Fruit fly (Drosophila melanogaster) whole organism, adult: Measurements from ENCODE around the gene CG6576.

Source experiments
- CG12768 ChIP-seq: fragments of 200-800 bp; sonication (Bioruptor generic); optimal IDR thresholded peaks from 2 replicates; lab custom pipeline; 2017; ENCODE audit warnings: missing biosample characterization, missing genetic modification characterization, mild to moderate bottlenecking, moderate library complexity, missing genetic modification reagents
- CG14711 ChIP-seq: fragments of 200-800 bp; sonication (Bioruptor generic); optimal IDR thresholded peaks from 2 replicates; lab custom pipeline; 2018; ENCODE audit warnings: missing biosample characterization, mild to moderate bottlenecking, missing genetic modification characterization, moderate library complexity
- CG1620 ChIP-seq: fragments of 200-800 bp; sonication (Bioruptor generic); optimal IDR thresholded peaks from 2 replicates; lab custom pipeline; 2016; ENCODE audit warnings: missing biosample characterization, missing genetic modification characterization
- CG33017 ChIP-seq: fragments of 200-800 bp; sonication (Bioruptor generic); optimal IDR thresholded peaks from 2 replicates; lab custom pipeline; 2018; ENCODE audit warnings: missing biosample characterization, mild to moderate bottlenecking, missing genetic modification characterization, moderate library complexity
- CG5204 ChIP-seq: fragments of 200-800 bp; sonication (Bioruptor generic); optimal IDR thresholded peaks from 2 replicates; lab custom pipeline; 2016; ENCODE audit warnings: missing biosample characterization, missing genetic modification characterization
- CG7045 ChIP-seq: fragments of 200-800 bp; sonication (Bioruptor generic); optimal IDR thresholded peaks from 2 replicates; lab custom pipeline; 2017; ENCODE audit warnings: missing biosample characterization, mild to moderate bottlenecking, missing genetic modification characterization
- Crg-1 ChIP-seq: fragments of 200-800 bp; sonication (Bioruptor generic); optimal IDR thresholded peaks from 2 replicates; lab custom pipeline; 2016; ENCODE audit warnings: missing biosample characterization, missing genetic modification characterization
- cic ChIP-seq: fragments of 200-800 bp; sonication (Bioruptor generic); optimal IDR thresholded peaks from 2 replicates; lab custom pipeline; 2017; ENCODE audit warnings: missing biosample characterization, mild to moderate bottlenecking, missing genetic modification characterization, moderate library complexity
- cnc ChIP-seq, 2 experiments: fragments of >200 bp; optimal IDR thresholded peaks; 2 replicates each; lab custom pipeline; 2017
- kay ChIP-seq: fragments of 200-800 bp; sonication (Bioruptor generic); peaks from one replicate; lab custom pipeline; 2016; ENCODE audit warnings: missing biosample characterization, missing genetic modification characterization, borderline replicate concordance
- ovo ChIP-seq: fragments of 200-800 bp; sonication (Bioruptor generic); optimal IDR thresholded peaks from 2 replicates; lab custom pipeline; 2016; ENCODE audit warnings: missing biosample characterization, missing genetic modification characterization
- tj ChIP-seq: fragments of 200-800 bp; sonication (Bioruptor generic); optimal IDR thresholded peaks from 3 replicates; lab custom pipeline; 2017; ENCODE audit warnings: missing biosample characterization, mild to moderate bottlenecking, missing genetic modification characterization, moderate library complexity
- toe ChIP-seq: fragments of 200-800 bp; sonication (Bioruptor generic); optimal IDR thresholded peaks from 2 replicates; lab custom pipeline; 2016; ENCODE audit warnings: missing biosample characterization, missing genetic modification characterization

DNA sequence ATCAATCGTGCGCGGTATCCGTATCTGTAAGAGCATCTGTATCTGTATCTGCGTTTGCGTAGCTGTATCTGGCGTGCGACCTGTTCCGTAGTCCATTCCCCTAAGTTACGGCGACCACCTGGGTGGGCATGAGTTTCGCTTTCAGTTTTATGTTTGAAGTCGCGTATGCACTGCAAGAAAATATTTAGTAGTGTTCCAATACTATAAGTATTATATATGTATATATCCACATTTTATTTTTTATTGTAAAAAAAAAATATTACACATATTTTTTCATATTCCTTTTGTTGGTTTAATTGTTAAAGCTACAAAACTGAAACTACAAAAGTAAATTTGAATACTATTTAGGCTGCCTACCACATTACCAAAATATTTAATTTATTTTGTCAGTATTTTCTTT is 42.9 kb upstream of the CG6576 start:
- TF ChIP-seq cic (GFP tag; lab: Kevin White, UChicago) = no peak
- TF ChIP-seq kay (GFP tag; lab: Kevin White, UChicago) = no peak
- TF ChIP-seq Crg-1 (GFP tag; lab: Kevin White, UChicago) = no peak
- no peak for TF ChIP-seq cnc (optimal IDR thresholded peaks at IDR 0.05; lab: Kevin White, UChicago)
- no peak for TF ChIP-seq toe (GFP tag; lab: Kevin White, UChicago)
- TF ChIP-seq CG7045 (GFP tag; lab: Kevin White, UChicago) = no peak
- TF ChIP-seq tj (GFP tag; lab: Kevin White, UChicago) = no peak
- no peak for TF ChIP-seq ovo (GFP tag; lab: Kevin White, UChicago)
- TF ChIP-seq CG12768 (GFP tag; lab: Kevin White, UChicago) = no peak
- no peak for TF ChIP-seq CG33017 (tag; lab: Kevin White, UChicago)
- no peak for TF ChIP-seq CG5204 (GFP tag; lab: Kevin White, UChicago)
- TF ChIP-seq CG14711 (tag; lab: Kevin White, UChicago) = no peak
- no peak for TF ChIP-seq CG1620 (GFP tag; lab: Kevin White, UChicago)
